Fruit fly (Drosophila melanogaster) whole organism, wandering third instar larva: ENCODE data around the gene CG17376.

Experiments used
- CrebA ChIP-seq: fragments of 200-800 bp; sonication (Bioruptor generic); optimal IDR thresholded peaks from 2 replicates; lab custom pipeline; 2016; ENCODE audit warnings: missing biosample characterization, mild to moderate bottlenecking, missing genetic modification characterization, borderline replicate concordance
- Dif ChIP-seq: fragments of 200-275, 200-300 bp; sonication (Bioruptor generic); optimal IDR thresholded peaks from 2 replicates; lab custom pipeline; 2018; ENCODE audit warnings: missing biosample characterization, missing genetic modification characterization; ENCODE audit not compliant: partially characterized antibody
- foxo ChIP-seq, 2 experiments: fragments of 200-800 bp; sonication (Bioruptor generic); optimal IDR thresholded peaks; 2 replicates in 1 of 2; 3 replicates in 1 of 2; lab custom pipeline; 2016 to 2017; ENCODE audit warnings: missing biosample characterization in 2 of 2, missing genetic modification characterization in 2 of 2
- h ChIP-seq: fragments of 200-800 bp; sonication (Bioruptor generic); optimal IDR thresholded peaks from 3 replicates; lab custom pipeline; 2016; ENCODE audit warnings: missing biosample characterization, mild to moderate bottlenecking, missing genetic modification characterization
- jim ChIP-seq: fragments of 175-275, 200-325 bp; sonication (Bioruptor generic); optimal IDR thresholded peaks from 2 replicates; lab custom pipeline; 2016; ENCODE audit warnings: missing biosample characterization, mild to moderate bottlenecking, missing genetic modification characterization
- psq ChIP-seq: fragments of 200-800 bp; sonication (Bioruptor generic); optimal IDR thresholded peaks from 3 replicates; lab custom pipeline; 2017; ENCODE audit warnings: missing biosample characterization, mild to moderate bottlenecking, missing genetic modification characterization, moderate library complexity

DNA sequence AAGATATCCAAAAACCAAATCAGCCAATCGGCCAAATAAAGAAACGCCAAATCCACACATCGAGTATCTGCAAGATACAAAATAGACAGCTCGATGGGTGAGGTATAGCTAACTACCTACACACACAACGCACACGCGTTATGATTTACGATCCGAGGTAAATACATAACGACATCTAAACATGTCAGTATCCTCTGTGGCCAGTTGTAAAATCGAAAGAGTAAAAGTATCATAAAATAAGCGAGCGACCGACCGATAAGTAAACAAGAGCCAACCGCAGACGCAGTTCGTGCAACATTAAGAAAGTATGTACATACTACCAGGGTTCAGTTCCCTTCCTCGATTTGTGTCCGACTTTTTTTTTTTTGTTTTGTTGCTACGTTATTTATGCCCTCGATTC, 25.6 kb upstream of the CG17376 start:
- no peak for TF ChIP-seq Dif (GFP tag; lab: Kevin White, UChicago)
- TF ChIP-seq h (GFP tag; lab: Kevin White, UChicago): no peak
- no peak for TF ChIP-seq psq (GFP tag; lab: Kevin White, UChicago)
- no peak for TF ChIP-seq jim
- no peak for TF ChIP-seq CrebA (GFP tag; lab: Kevin White, UChicago)
- TF ChIP-seq foxo (GFP tag; optimal IDR thresholded peaks at IDR 0.05; lab: Kevin White, UChicago): no peak
